Fruit fly (Drosophila melanogaster): Measurements from ENCODE around the gene CG15005.

CG15005 gene

DNA sequence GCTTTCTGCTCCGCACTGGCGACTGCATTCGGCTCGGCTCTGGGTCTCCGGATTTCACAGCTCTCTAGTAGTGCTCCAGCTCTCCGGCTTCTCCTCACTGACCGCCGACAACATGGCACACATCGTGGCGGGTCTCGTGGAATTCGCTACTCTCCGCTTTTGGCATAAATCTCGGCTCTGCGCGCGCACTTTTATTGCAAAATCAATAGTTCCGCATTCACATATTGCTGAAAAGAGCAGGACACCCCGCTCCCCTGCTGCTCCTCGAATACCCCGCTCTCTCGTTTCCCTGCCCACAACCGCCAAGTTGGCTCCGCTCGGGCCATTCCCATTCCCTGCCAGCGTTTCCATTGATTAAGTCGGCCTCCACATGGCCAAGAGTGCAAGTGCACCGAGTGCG lies 18.9 kb downstream of the CG15005 start (continued):
- TF ChIP-seq mld (GFP tag; IDR thresholded peaks at IDR 0.05; ENCODE audit: partially characterized antibody) (0 out of 3 replicates have a peak, but pooled peaks have one; percentile 44), Med (GFP tag) (peak; percentile 49), rib (GFP tag; IDR thresholded peaks at IDR 0.05) (0 out of 2 replicates have a peak, but pooled peaks have one; percentile 30), CG4282 (GFP tag; optimal IDR thresholded peaks at IDR 0.05) (no peak), scrt (GFP tag; optimal IDR thresholded peaks at IDR 0.05) (peak; percentile 0), CG14014 (GFP tag; IDR thresholded peaks at IDR 0.05) (no peak), nerfin-1 (tag; optimal IDR thresholded peaks at IDR 0.05) (peak; percentile 78), Bgb (GFP tag; IDR thresholded peaks at IDR 0.05; ENCODE audit: partially characterized antibody) (peak; percentile 19; the same call in 1 of the 2 replicates), Deaf1 (tag; optimal IDR thresholded peaks at IDR 0.05) (peak; percentile 80), chn (GFP tag; optimal IDR thresholded peaks at IDR 0.05) (no peak), sd (tag; optimal IDR thresholded peaks at IDR 0.05) (peak; percentile 69), abd-A (tag; optimal IDR thresholded peaks at IDR 0.05) (peak; percentile 77), crol (GFP tag; IDR thresholded peaks at IDR 0.05) (peak; percentile 86), CG15514 (GFP tag; optimal IDR thresholded peaks at IDR 0.05) (peak; percentile 39), CG10979 (tag; optimal IDR thresholded peaks at IDR 0.05) (no peak), onecut (GFP tag; IDR thresholded peaks at IDR 0.05) (peak; percentile 98), Mad (GFP tag; optimal IDR thresholded peaks at IDR 0.05) (peak; percentile 30), CG8924 (tag; optimal IDR thresholded peaks at IDR 0.05) (no peak), Dbx (GFP tag; IDR thresholded peaks at IDR 0.05) (no peak), chinmo (GFP tag; IDR thresholded peaks at IDR 0.05; ENCODE audit: partially characterized antibody) (0 out of 4 replicates have a peak, but pooled peaks have one; percentile 25), zfh1 (GFP tag; IDR thresholded peaks at IDR 0.05) (no peak), Doc3 (GFP tag; IDR thresholded peaks at IDR 0.05; ENCODE audit: partially characterized antibody) (no peak), NFAT (GFP tag; IDR thresholded peaks at IDR 0.05) (no peak), Vsx1 (GFP tag; optimal IDR thresholded peaks at IDR 0.05) (no peak)

- TF ChIP-seq odd (GFP tag; optimal IDR thresholded peaks at IDR 0.05): no peak
- TF ChIP-seq HHEX (GFP tag; optimal IDR thresholded peaks at IDR 0.05): no peak
- no peak for TF ChIP-seq Ets97D (GFP tag; optimal IDR thresholded peaks at IDR 0.05)
- no peak for TF ChIP-seq trem (tag; optimal IDR thresholded peaks at IDR 0.05)
- TF ChIP-seq da (GFP tag; optimal IDR thresholded peaks at IDR 0.05): no peak
- no peak for TF ChIP-seq Hand (GFP tag; optimal IDR thresholded peaks at IDR 0.05)
- no peak for TF ChIP-seq Lim3 (GFP tag; IDR thresholded peaks at IDR 0.05)
- no peak for TF ChIP-seq sens-2 (GFP tag; IDR thresholded peaks at IDR 0.05)
- no peak for TF ChIP-seq ato (GFP tag; IDR thresholded peaks at IDR 0.05; ENCODE audit: partially characterized antibody)
Measured at dm6 chr3L:4184563-4184962, 19.6 kb downstream of the CG15005 start, which contains the start of gene Teh3. Teh3 (minus strand) TSS chr3L:4184663.

dm6 chr3L:4177981-4178562 lies 26.1 kb downstream of the CG15005 start, which contains the start of gene Teh4:
Teh4 (minus strand) TSS chr3L:4178270.
- peak; percentile 18 for TF ChIP-seq Deaf1 (tag; optimal IDR thresholded peaks at IDR 0.05)
- TF ChIP-seq CG10209 (GFP tag; optimal IDR thresholded peaks at IDR 0.05): no peak
- peak; percentile 57; the same call in 1 of the 2 replicates for TF ChIP-seq CG16779 (GFP tag; IDR thresholded peaks at IDR 0.05)
- TF ChIP-seq pum (GFP tag; optimal IDR thresholded peaks at IDR 0.05): no peak
- no peak for TF ChIP-seq wor (GFP tag; IDR thresholded peaks at IDR 0.05)
- TF ChIP-seq CG12769 (tag; optimal IDR thresholded peaks at IDR 0.05): no peak
- TF ChIP-seq CG9876 (GFP tag; optimal IDR thresholded peaks at IDR 0.05): no peak
- TF ChIP-seq pros (GFP tag; optimal IDR thresholded peaks at IDR 0.05): no peak
- TF ChIP-seq pnt (GFP tag; optimal IDR thresholded peaks at IDR 0.05): no peak
- no peak for TF ChIP-seq tio (GFP tag; optimal IDR thresholded peaks at IDR 0.05)
- TF ChIP-seq nerfin-2 (GFP tag; IDR thresholded peaks at IDR 0.05; ENCODE audit: partially characterized antibody): no peak
- no peak for TF ChIP-seq CG12744 (GFP tag; optimal IDR thresholded peaks at IDR 0.05)
- TF ChIP-seq CG11723 (GFP tag; optimal IDR thresholded peaks at IDR 0.05): no peak
- no peak for TF ChIP-seq eyg (GFP tag; optimal IDR thresholded peaks at IDR 0.05)
- peak; percentile 7 for TF ChIP-seq CG18599 (GFP tag; optimal IDR thresholded peaks at IDR 0.05)
- no peak for TF ChIP-seq CG10654 (GFP tag; optimal IDR thresholded peaks at IDR 0.05)
- no peak for TF ChIP-seq CG4404 (GFP tag; IDR thresholded peaks at IDR 0.05)
